Worm (Caenorhabditis elegans): ENCODE results near the gene Y69A2AR.32.

ce11 chrIV:2634992-2635391, 24.8 kb downstream of the Y69A2AR.32 start:
- TF ChIP-seq nhr-23 (tag; optimal IDR thresholded peaks at IDR 0.05): no peak
- no peak for TF ChIP-seq eor-1 (tag; optimal IDR thresholded peaks at IDR 0.05)
- no peak for TF ChIP-seq nhr-25 (tag; optimal IDR thresholded peaks at IDR 0.05)
- no peak for TF ChIP-seq ztf-4 (tag; optimal IDR thresholded peaks at IDR 0.05)
- TF ChIP-seq aly-2 (tag; optimal IDR thresholded peaks at IDR 0.05): no peak
- no peak for TF ChIP-seq elt-3 (tag; optimal IDR thresholded peaks at IDR 0.05)
- TF ChIP-seq nhr-76 (tag; optimal IDR thresholded peaks at IDR 0.05): no peak
- TF ChIP-seq fkh-10 (GFP tag; optimal IDR thresholded peaks at IDR 0.05): no peak
- no peak for TF ChIP-seq nhr-12 (tag; optimal IDR thresholded peaks at IDR 0.05)
- no peak for TF ChIP-seq lin-15B (tag; optimal IDR thresholded peaks at IDR 0.05)
- no peak for TF ChIP-seq pha-4 (tag; optimal IDR thresholded peaks at IDR 0.05)
- no peak for TF ChIP-seq ztf-11 (tag; optimal IDR thresholded peaks at IDR 0.05)
- no peak for TF ChIP-seq pqm-1 (tag; optimal IDR thresholded peaks at IDR 0.05)

Data from whole organism, L3 larva.